Fruit fly (Drosophila melanogaster) Kc167 (cell line): ENCODE data around the gene Rbcn-3B.

Experiments used
- Myc ChIP-seq: fragments of >200 bp; optimal IDR thresholded peaks from 2 replicates; lab custom pipeline; 2017; ENCODE audit warnings: missing external identifiers
- Sin3A ChIP-seq: fragments of >200 bp; optimal IDR thresholded peaks from 2 replicates; lab custom pipeline; 2018; ENCODE audit warnings: missing external identifiers
- h ChIP-seq: fragments of >200 bp; optimal IDR thresholded peaks from 3 replicates; lab custom pipeline; 2018; ENCODE audit warnings: missing external identifiers
- insv ChIP-seq: fragments of >200 bp; optimal IDR thresholded peaks from 3 replicates; lab custom pipeline; 2018; ENCODE audit warnings: missing external identifiers
- psq ChIP-seq: fragments of >200 bp; optimal IDR thresholded peaks from 2 replicates; lab custom pipeline; 2017; ENCODE audit warnings: missing external identifiers
- ttk ChIP-seq: sonication (Bioruptor generic); optimal IDR thresholded peaks from 2 replicates; lab custom pipeline; 2017; ENCODE audit warnings: missing external identifiers

- TF ChIP-seq insv = peak; percentile 93
- no peak for TF ChIP-seq h (lab: Kevin White, UChicago)
- no peak for TF ChIP-seq psq (lab: Kevin White, UChicago)
- TF ChIP-seq Myc (lab: Kevin White, UChicago) = no peak
- TF ChIP-seq Sin3A (lab: Kevin White, UChicago) = no peak
- no peak for TF ChIP-seq ttk (lab: Kevin White, UChicago)
Observed at dm6 chrX:1922765-1923501, 14.2 kb downstream of the Rbcn-3B start, which contains the start of the genes eIF2Bepsilon and Ocrl.
